Fruit fly (Drosophila melanogaster) whole organism, embryonic: Measurements from ENCODE around the gene prd.

Experiments used
- Abd-B ChIP-seq: fragments of 200-800 bp; sonication (Bioruptor generic); optimal IDR thresholded peaks from 2 replicates; lab custom pipeline; 2018; ENCODE audit warnings: missing biosample characterization, mild to moderate bottlenecking, missing genetic modification characterization, moderate library complexity
- CG14050 ChIP-seq: fragments of 200-800 bp; sonication (Bioruptor generic); IDR thresholded peaks from 3 replicates; pipeline ENCODE4 v1.3.6; 2022; ENCODE audit warnings: missing biosample characterization, missing genetic modification characterization
- CG16779 ChIP-seq: fragments of 200-800 bp; sonication (Bioruptor generic); IDR thresholded peaks from 2 replicates; pipeline ENCODE4 v1.3.6; 2022; ENCODE audit warnings: missing biosample characterization, missing genetic modification characterization
- CG17328 ChIP-seq: fragments of 200-800 bp; sonication (Bioruptor generic); IDR thresholded peaks from 2 replicates; pipeline ENCODE4 v1.3.6; 2022; ENCODE audit warnings: missing biosample characterization, missing genetic modification characterization
- CG2199 ChIP-seq: fragments of 200-800 bp; sonication (Bioruptor generic); IDR thresholded peaks from 3 replicates; pipeline ENCODE4 v1.3.6; 2022; ENCODE audit warnings: missing biosample characterization, missing genetic modification characterization
- NC2β ChIP-seq: fragments of 200-800 bp; sonication (Bioruptor generic); optimal IDR thresholded peaks from 2 replicates; lab custom pipeline; 2016; ENCODE audit warnings: missing biosample characterization, missing genetic modification characterization
- Rfx ChIP-seq: fragments of 200-800 bp; sonication (Bioruptor generic); IDR thresholded peaks from 2 replicates; pipeline ENCODE4 v1.3.6; 2022; ENCODE audit warnings: missing biosample characterization, missing genetic modification characterization
- Tbp ChIP-seq: fragments of >200 bp; optimal IDR thresholded peaks from 2 replicates; lab custom pipeline; 2018; ENCODE audit warnings: missing biosample characterization, missing genetic modification characterization
- lbe ChIP-seq: fragments of 200-800 bp; sonication (Bioruptor generic); optimal IDR thresholded peaks from 2 replicates; lab custom pipeline; 2016; ENCODE audit warnings: missing biosample characterization, mild to moderate bottlenecking, missing genetic modification characterization
- org-1 ChIP-seq: fragments of 200-800 bp; sonication (Bioruptor generic); optimal IDR thresholded peaks from 2 replicates; lab custom pipeline; 2017; ENCODE audit warnings: missing biosample characterization, missing genetic modification characterization

DNA sequence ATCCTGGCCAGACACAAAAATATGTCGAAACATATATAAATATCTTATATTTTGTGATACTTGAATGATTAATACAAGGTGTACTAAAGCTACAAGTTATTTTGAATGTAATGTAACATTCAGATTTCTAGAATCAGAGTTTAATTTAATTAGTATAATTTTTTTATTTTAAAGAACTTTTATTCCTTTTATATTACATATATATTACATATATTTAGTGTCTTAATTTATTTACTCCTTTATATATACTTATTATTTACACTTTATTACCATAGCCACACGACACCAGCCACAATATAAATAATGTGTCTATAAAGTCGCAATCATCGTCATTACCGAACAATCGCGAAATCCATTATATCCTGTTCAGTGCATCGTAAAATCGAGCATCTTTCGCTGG is 5.9 kb upstream of the prd start, which contains the start of gene Pex19:
- TF ChIP-seq Tbp (GFP tag; lab: Kevin White, UChicago) (no peak), org-1 (no peak), lbe (GFP tag; lab: Kevin White, UChicago) (no peak), CG17328 (no peak), CG16779 (no peak), Abd-B (GFP tag; lab: Kevin White, UChicago) (no peak), Rfx (no peak), CG14050 (GFP tag; lab: Robert Waterston, UW) (no peak), CG2199 (no peak), NC2β (GFP tag; lab: Kevin White, UChicago) (no peak)
